Worm (Caenorhabditis elegans): ENCODE measurements around the gene ndua-5.

ce11 chrIV:9511221-9511638 lies 13.5 kb downstream of the ndua-5 start:
- TF ChIP-seq blmp-1 (tag; optimal IDR thresholded peaks at IDR 0.05) (peak; percentile 44), unc-39 (tag; optimal IDR thresholded peaks at IDR 0.05) (no peak), tbx-8 (GFP tag; optimal IDR thresholded peaks at IDR 0.05) (no peak), nhr-237 (tag; optimal IDR thresholded peaks at IDR 0.05) (peak; percentile 18), mab-5 (tag; optimal IDR thresholded peaks at IDR 0.05) (no peak), elt-1 (tag; optimal IDR thresholded peaks at IDR 0.05; ENCODE audit: borderline replicate concordance, insufficient read depth) (no peak)
